Fruit fly (Drosophila melanogaster) whole organism, embryonic: ENCODE measurements around the gene Fmr1.
A peak's percentile ranks its signal among the peaks of the same experiment; 100 is the strongest.

Source experiments
- Antp ChIP-seq: fragments of 200-800 bp; sonication (Bioruptor generic); optimal IDR thresholded peaks from 3 replicates; lab custom pipeline; 2016; ENCODE audit warnings: missing biosample characterization, missing genetic modification characterization
- CG10431 ChIP-seq: fragments of 200-800 bp; sonication (Bioruptor generic); optimal IDR thresholded peaks from 3 replicates; lab custom pipeline; 2018; ENCODE audit warnings: missing biosample characterization, mild to moderate bottlenecking, missing genetic modification characterization
- CG13624 ChIP-seq: fragments of 200-800 bp; sonication (Bioruptor generic); optimal IDR thresholded peaks from 2 replicates; lab custom pipeline; 2016; ENCODE audit warnings: missing biosample characterization, missing genetic modification characterization
- CG13775 ChIP-seq: fragments of 200-800 bp; sonication (Bioruptor generic); optimal IDR thresholded peaks from 3 replicates; lab custom pipeline; 2017; ENCODE audit warnings: missing biosample characterization, mild to moderate bottlenecking, missing genetic modification characterization
- CG14441 ChIP-seq: fragments of 200-800 bp; sonication (Bioruptor generic); IDR thresholded peaks from 2 replicates; pipeline ENCODE4 v1.3.6; 2022; ENCODE audit warnings: missing biosample characterization, missing genetic modification characterization
- CG1529 ChIP-seq: fragments of 200-800 bp; sonication (Bioruptor generic); optimal IDR thresholded peaks from 3 replicates; lab custom pipeline; 2018; ENCODE audit warnings: missing biosample characterization, missing genetic modification characterization
- CG15514 ChIP-seq: fragments of 200-800 bp; sonication (Bioruptor generic); optimal IDR thresholded peaks from 3 replicates; lab custom pipeline; 2017; ENCODE audit warnings: missing biosample characterization, missing genetic modification characterization, mild to moderate bottlenecking, moderate library complexity, missing genetic modification reagents
- CG18262 ChIP-seq: fragments of 200-800 bp; optimal IDR thresholded peaks from 3 replicates; lab custom pipeline; 2019; ENCODE audit warnings: missing biosample characterization, mild to moderate bottlenecking, missing genetic modification characterization, moderate library complexity
- CG2199 ChIP-seq: fragments of 200-800 bp; sonication (Bioruptor generic); IDR thresholded peaks from 3 replicates; pipeline ENCODE4 v1.3.6; 2022; ENCODE audit warnings: missing biosample characterization, missing genetic modification characterization
- CG30431 ChIP-seq: fragments of 200-800 bp; sonication (Bioruptor generic); optimal IDR thresholded peaks from 2 replicates; lab custom pipeline; 2017; ENCODE audit warnings: missing biosample characterization, missing genetic modification characterization
- CG3281 ChIP-seq: fragments of 200-800 bp; sonication (Bioruptor generic); optimal IDR thresholded peaks from 3 replicates; lab custom pipeline; 2017; ENCODE audit warnings: missing biosample characterization, mild to moderate bottlenecking, missing genetic modification characterization
- CG33213 ChIP-seq: fragments of 200-800 bp; sonication (Bioruptor generic); optimal IDR thresholded peaks from 3 replicates; lab custom pipeline; 2016; ENCODE audit warnings: missing biosample characterization, missing genetic modification characterization
- CG34376 ChIP-seq: fragments of 200-800 bp; sonication (Bioruptor generic); optimal IDR thresholded peaks from 2 replicates; lab custom pipeline; 2018; ENCODE audit warnings: missing biosample characterization, mild to moderate bottlenecking, missing genetic modification characterization
- CG7839 ChIP-seq: fragments of 200-800 bp; sonication (Bioruptor generic); optimal IDR thresholded peaks from 3 replicates; lab custom pipeline; 2018; ENCODE audit warnings: missing biosample characterization, mild to moderate bottlenecking, missing genetic modification characterization, moderate library complexity
- CG7928 ChIP-seq: fragments of 200-800 bp; sonication (Bioruptor generic); optimal IDR thresholded peaks from 2 replicates; lab custom pipeline; 2017; ENCODE audit warnings: missing biosample characterization, mild to moderate bottlenecking, missing genetic modification characterization
- CG8290 ChIP-seq, 3 experiments: fragments of 200-800 bp; sonication (Bioruptor generic); optimal IDR thresholded peaks; 2 replicates each; lab custom pipeline; 2016 to 2019; ENCODE audit warnings: missing biosample characterization in 3 of 3, missing genetic modification characterization in 3 of 3, mild to moderate bottlenecking in 2 of 3, moderate library complexity in 1 of 3
- CG8359 ChIP-seq: fragments of 200-800 bp; sonication (Bioruptor generic); optimal IDR thresholded peaks from 2 replicates; lab custom pipeline; 2017; ENCODE audit warnings: missing biosample characterization, mild to moderate bottlenecking, missing genetic modification characterization, borderline replicate concordance
- Chrac-16 ChIP-seq: fragments of 200-800 bp; sonication (Bioruptor generic); optimal IDR thresholded peaks from 3 replicates; lab custom pipeline; 2016; ENCODE audit warnings: missing biosample characterization, missing genetic modification characterization
- Dip3 ChIP-seq: fragments of 200-800 bp; sonication (Bioruptor generic); optimal IDR thresholded peaks from 3 replicates; lab custom pipeline; 2016; ENCODE audit warnings: missing biosample characterization, missing genetic modification characterization
- Dp ChIP-seq: fragments of 200-800 bp; sonication (Bioruptor generic); optimal IDR thresholded peaks from 2 replicates; lab custom pipeline; 2018; ENCODE audit warnings: missing biosample characterization, mild to moderate bottlenecking, missing genetic modification characterization, moderate library complexity
- ERR ChIP-seq: fragments of 200-800 bp; sonication (Bioruptor generic); optimal IDR thresholded peaks from 2 replicates; lab custom pipeline; 2016; ENCODE audit warnings: missing biosample characterization, missing genetic modification characterization
- Fer2 ChIP-seq: fragments of 200-800 bp; sonication (Bioruptor generic); optimal IDR thresholded peaks from 2 replicates; lab custom pipeline; 2018; ENCODE audit warnings: missing biosample characterization, mild to moderate bottlenecking, missing genetic modification characterization, moderate library complexity
- H15 ChIP-seq: fragments of 200-800 bp; sonication (Bioruptor generic); IDR thresholded peaks from 3 replicates; pipeline ENCODE4 v1.3.6; 2022; ENCODE audit warnings: missing biosample characterization, missing genetic modification characterization
- Hmr ChIP-seq: fragments of 200-800 bp; sonication (Bioruptor generic); optimal IDR thresholded peaks from 3 replicates; lab custom pipeline; 2017; ENCODE audit warnings: mild to moderate bottlenecking, missing biosample characterization, missing genetic modification reagents, missing genetic modification characterization
- Jarid2 ChIP-seq: fragments of 200-800 bp; sonication (Bioruptor generic); optimal IDR thresholded peaks from 3 replicates; lab custom pipeline; 2017; ENCODE audit warnings: mild to moderate bottlenecking, missing biosample characterization, missing genetic modification reagents, missing genetic modification characterization
- MESR4 ChIP-seq: fragments of 200-800 bp; sonication (Bioruptor generic); optimal IDR thresholded peaks from 2 replicates; lab custom pipeline; 2018; ENCODE audit warnings: missing biosample characterization, mild to moderate bottlenecking, missing genetic modification characterization, moderate library complexity
- Neu2 ChIP-seq: fragments of 200-800 bp; sonication (Bioruptor generic); optimal IDR thresholded peaks from 3 replicates; lab custom pipeline; 2016; ENCODE audit warnings: missing biosample characterization, missing genetic modification characterization, borderline replicate concordance
- NfI ChIP-seq: fragments of 200-800 bp; sonication (Bioruptor generic); optimal IDR thresholded peaks from 3 replicates; lab custom pipeline; 2018; ENCODE audit warnings: missing biosample characterization, mild to moderate bottlenecking, missing genetic modification characterization, moderate library complexity
- Taf1 ChIP-seq: fragments of 200-800 bp; sonication (Bioruptor generic); IDR thresholded peaks from 2 replicates; pipeline ENCODE4 v1.3.6; 2022; ENCODE audit warnings: missing biosample characterization, missing genetic modification characterization
- Vsx1 ChIP-seq: fragments of 200-800 bp; sonication (Bioruptor generic); optimal IDR thresholded peaks from 2 replicates; lab custom pipeline; 2017; ENCODE audit warnings: missing biosample characterization, mild to moderate bottlenecking, missing genetic modification characterization, missing genetic modification reagents
- YL-1 ChIP-seq: fragments of 200-800 bp; sonication (Bioruptor generic); optimal IDR thresholded peaks from 3 replicates; lab custom pipeline; 2017; ENCODE audit warnings: missing biosample characterization, mild to moderate bottlenecking, missing genetic modification characterization
- bab2 ChIP-seq: fragments of 200-800 bp; sonication (Bioruptor generic); optimal IDR thresholded peaks from 2 replicates; lab custom pipeline; 2016; ENCODE audit warnings: missing biosample characterization, missing genetic modification characterization
- dan ChIP-seq: fragments of 200-800 bp; sonication (Bioruptor generic); IDR thresholded peaks from 2 replicates; pipeline ENCODE4 v1.3.6; 2022; ENCODE audit warnings: missing biosample characterization, missing genetic modification characterization
- gce ChIP-seq: fragments of 200-800 bp; sonication (Bioruptor generic); IDR thresholded peaks from 3 replicates; pipeline ENCODE4 v1.3.6; 2022; ENCODE audit warnings: missing biosample characterization, missing genetic modification characterization
- her ChIP-seq: fragments of 200-800 bp; sonication (Bioruptor generic); optimal IDR thresholded peaks from 2 replicates; lab custom pipeline; 2016; ENCODE audit warnings: missing biosample characterization, missing genetic modification characterization
- kah ChIP-seq: fragments of 200-800 bp; sonication (Bioruptor generic); optimal IDR thresholded peaks from 2 replicates; lab custom pipeline; 2018; ENCODE audit warnings: missing biosample characterization, mild to moderate bottlenecking, missing genetic modification characterization
- maf-S ChIP-seq: fragments of 200-800 bp; sonication (Bioruptor generic); optimal IDR thresholded peaks from 2 replicates; lab custom pipeline; 2016; ENCODE audit warnings: missing biosample characterization, missing genetic modification characterization
- mam ChIP-seq: fragments of 200-800 bp; sonication (Bioruptor generic); optimal IDR thresholded peaks from 3 replicates; lab custom pipeline; 2016; ENCODE audit warnings: missing biosample characterization, missing genetic modification characterization
- nau ChIP-seq: fragments of 200-800 bp; sonication (Bioruptor generic); optimal IDR thresholded peaks from 3 replicates; lab custom pipeline; 2017; ENCODE audit warnings: missing biosample characterization, mild to moderate bottlenecking, missing genetic modification characterization, missing genetic modification reagents
- oc ChIP-seq: fragments of 200-800 bp; sonication (Bioruptor generic); optimal IDR thresholded peaks from 2 replicates; lab custom pipeline; 2018; ENCODE audit warnings: missing biosample characterization, mild to moderate bottlenecking, missing genetic modification characterization, moderate library complexity
- pfk ChIP-seq: fragments of 200-800 bp; sonication (Bioruptor generic); optimal IDR thresholded peaks from 2 replicates; lab custom pipeline; 2018; ENCODE audit warnings: missing biosample characterization, mild to moderate bottlenecking, missing genetic modification characterization, moderate library complexity
- pnt ChIP-seq: fragments of 200-800 bp; sonication (Bioruptor generic); optimal IDR thresholded peaks from 3 replicates; lab custom pipeline; 2016; ENCODE audit warnings: missing biosample characterization, missing genetic modification characterization
- salm ChIP-seq: fragments of 200-800 bp; sonication (Bioruptor generic); optimal IDR thresholded peaks from 2 replicates; lab custom pipeline; 2018; ENCODE audit warnings: missing biosample characterization, mild to moderate bottlenecking, missing genetic modification characterization
- scrt ChIP-seq: fragments of 200-800 bp; sonication (Bioruptor generic); optimal IDR thresholded peaks from 2 replicates; lab custom pipeline; 2018; ENCODE audit warnings: missing biosample characterization, mild to moderate bottlenecking, missing genetic modification characterization, moderate library complexity
- toy ChIP-seq: fragments of 200-800 bp; sonication (Bioruptor generic); IDR thresholded peaks from 2 replicates; pipeline ENCODE4 v1.3.6; 2022; ENCODE audit warnings: missing biosample characterization, missing genetic modification characterization
- unc-4 ChIP-seq: fragments of 200-800 bp; sonication (Bioruptor generic); IDR thresholded peaks from 2 replicates; pipeline ENCODE4 v1.3.6; 2022; ENCODE audit warnings: missing biosample characterization, missing genetic modification characterization; ENCODE audit not compliant: partially characterized antibody
- vfl ChIP-seq: fragments of 200-800 bp; sonication (Bioruptor generic); optimal IDR thresholded peaks from 2 replicates; lab custom pipeline; 2016; ENCODE audit warnings: missing biosample characterization, missing genetic modification characterization
- wdn ChIP-seq: fragments of 200-800 bp; sonication (Bioruptor generic); IDR thresholded peaks from 2 replicates; pipeline ENCODE4 v1.3.6; 2022; ENCODE audit warnings: missing biosample characterization, missing genetic modification characterization
- wek ChIP-seq: fragments of 200-800 bp; sonication (Bioruptor generic); optimal IDR thresholded peaks from 3 replicates; lab custom pipeline; 2018; ENCODE audit warnings: missing biosample characterization, mild to moderate bottlenecking, missing genetic modification characterization, moderate library complexity
- zen2 ChIP-seq: fragments of 200-800 bp; sonication (Bioruptor generic); IDR thresholded peaks from 3 replicates; pipeline ENCODE4 v1.3.6; 2022; ENCODE audit warnings: missing biosample characterization, missing genetic modification characterization; ENCODE audit not compliant: partially characterized antibody
- zf30C ChIP-seq: fragments of 200-800 bp; sonication (Bioruptor generic); optimal IDR thresholded peaks from 3 replicates; lab custom pipeline; 2018; ENCODE audit warnings: missing biosample characterization, mild to moderate bottlenecking, missing genetic modification characterization

Gene Fmr1

DNA sequence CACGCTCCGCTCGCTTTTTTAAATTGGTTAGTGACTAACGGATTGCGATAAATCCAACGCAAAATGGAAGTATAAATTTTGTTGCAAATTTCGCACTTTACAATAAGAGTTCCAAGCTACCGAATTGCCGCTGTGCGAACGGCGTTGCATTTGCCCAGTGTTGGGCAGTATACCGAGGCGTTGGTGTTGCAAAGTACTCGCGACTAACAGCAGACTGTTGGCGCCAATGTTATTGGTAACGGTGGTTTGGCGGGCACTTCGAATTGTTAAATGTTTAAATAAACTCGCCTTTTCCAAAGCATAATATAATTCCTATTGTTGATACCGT, 24.4 kb upstream of the Fmr1 start (continued):
- TF ChIP-seq zf30C (GFP tag; lab: Kevin White, UChicago) (no peak), Taf1 (GFP tag; lab: Robert Waterston, UW) (no peak), wdn (GFP tag; lab: Robert Waterston, UW) (no peak), Hmr (GFP tag; lab: Kevin White, UChicago) (peak; percentile 59), Antp (GFP tag; lab: Kevin White, UChicago) (peak; percentile 34), dan (no peak), CG33213 (peak; percentile 80), CG10431 (GFP tag; lab: Kevin White, UChicago) (no peak), Vsx1 (no peak), scrt (peak; percentile 29), unc-4 (GFP tag; lab: Robert Waterston, UW) (0 out of 2 replicates have a peak, but pooled peaks have one; percentile 18), CG13624 (GFP tag; lab: Kevin White, UChicago) (peak; percentile 76), Chrac-16 (peak; percentile 11), wek (GFP tag; lab: Kevin White, UChicago) (no peak), toy (GFP tag; lab: Robert Waterston, UW) (no peak), NfI (peak; percentile 57), CG34376 (peak; percentile 63), CG2199 (GFP tag; lab: Robert Waterston, UW) (no peak), Jarid2 (GFP tag; lab: Kevin White, UChicago) (no peak), her (GFP tag; lab: Kevin White, UChicago) (peak; percentile 48), vfl (GFP tag; lab: Kevin White, UChicago) (peak; percentile 7), Dip3 (peak; percentile 44), mam (GFP tag; lab: Kevin White, UChicago) (peak; percentile 31), CG7839 (tag; lab: Kevin White, UChicago) (peak; percentile 5), MESR4 (GFP tag; lab: Kevin White, UChicago) (peak; percentile 39), YL-1 (GFP tag; lab: Kevin White, UChicago) (peak; percentile 16), CG15514 (GFP tag; lab: Kevin White, UChicago) (peak; percentile 71), bab2 (GFP tag; lab: Kevin White, UChicago) (no peak), CG3281 (GFP tag; lab: Kevin White, UChicago) (no peak), pnt (GFP tag; lab: Kevin White, UChicago) (no peak), H15 (GFP tag; lab: Robert Waterston, UW) (no peak), CG1529 (GFP tag; lab: Kevin White, UChicago) (no peak), CG7928 (GFP tag; lab: Kevin White, UChicago) (no peak), oc (no peak), zen2 (no peak), CG8359 (GFP tag; lab: Kevin White, UChicago) (no peak), CG8290 (GFP tag; optimal IDR thresholded peaks at IDR 0.05; lab: Kevin White, UChicago) (peak; percentile 44), CG8290 (tag; optimal IDR thresholded peaks at IDR 0.05; lab: Kevin White, UChicago) (peak; percentile 48 to 82), Fer2 (tag; lab: Kevin White, UChicago) (no peak), CG13775 (GFP tag; lab: Kevin White, UChicago) (no peak), Dp (GFP tag; lab: Kevin White, UChicago) (peak; percentile 93), salm (tag; lab: Kevin White, UChicago) (no peak), nau (GFP tag; lab: Kevin White, UChicago) (no peak), kah (GFP tag; lab: Kevin White, UChicago) (no peak), pfk (GFP tag; lab: Kevin White, UChicago) (no peak), CG14441 (GFP tag; lab: Robert Waterston, UW) (no peak), Neu2 (GFP tag; lab: Kevin White, UChicago) (no peak), CG18262 (peak; percentile 2), maf-S (peak; percentile 33), gce (GFP tag; lab: Robert Waterston, UW) (no peak), ERR (GFP tag; lab: Kevin White, UChicago) (peak; percentile 54), CG30431 (GFP tag; lab: Kevin White, UChicago) (no peak)
